Worm (Caenorhabditis elegans) whole organism, L1 larva: ENCODE results near the gene Y73B6BL.44.

ENCODE experiments used
- aha-1 ChIP-seq: fragments of 150-350 bp; optimal IDR thresholded peaks from 2 replicates; lab custom pipeline; 2014; ENCODE audit warnings: missing biosample characterization, missing genetic modification characterization
- dpl-1 ChIP-seq, 3 experiments: fragments of 150-350 bp in 2 of 3; sonication (generic microtip) in 1 of 3; optimal IDR thresholded peaks; 2 replicates each; lab custom pipeline; 2014 to 2017; ENCODE audit warnings: missing biosample characterization in 3 of 3, missing genetic modification characterization in 3 of 3, missing genetic modification reagents in 3 of 3
- nhr-12 ChIP-seq: sonication (generic microtip); optimal IDR thresholded peaks from 2 replicates; lab custom pipeline; 2017; ENCODE audit warnings: missing biosample characterization, missing genetic modification characterization
- nhr-84 ChIP-seq: sonication (generic microtip); optimal IDR thresholded peaks from 2 replicates; lab custom pipeline; 2017; ENCODE audit warnings: missing biosample characterization, missing genetic modification characterization
- tbx-2 ChIP-seq: sonication (generic microtip); optimal IDR thresholded peaks from 2 replicates; lab custom pipeline; 2016; ENCODE audit warnings: missing genetic modification characterization, missing compliant biosample characterization

DNA sequence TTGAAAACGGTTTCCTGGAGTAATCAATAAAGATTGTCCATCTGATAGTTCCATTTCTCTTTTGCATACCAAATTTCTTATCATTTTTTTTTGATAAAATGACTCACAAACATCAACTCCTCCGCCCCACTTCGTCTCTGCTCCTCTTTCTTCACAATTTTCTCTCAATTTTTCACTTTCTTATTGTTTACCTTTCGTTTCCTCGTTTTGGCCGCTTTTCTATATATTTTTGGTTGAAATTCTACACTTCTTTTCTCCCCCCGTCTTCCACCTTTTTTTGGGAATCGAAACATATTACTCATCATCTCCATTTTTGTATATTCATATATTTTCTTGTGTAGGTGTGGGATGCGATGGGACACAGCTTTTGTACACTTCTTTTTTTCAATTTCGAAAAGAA, 9.3 kb downstream of the Y73B6BL.44 start:
- TF ChIP-seq dpl-1 (GFP tag; optimal IDR thresholded peaks at IDR 0.05; lab: Kevin White, UChicago) (no peak), nhr-12 (tag; lab: Kevin White, UChicago) (no peak), aha-1 (tag; lab: Kevin White, UChicago) (no peak), tbx-2 (tag; lab: Kevin White, UChicago) (no peak), nhr-84 (no peak)
